Worm (Caenorhabditis elegans): ENCODE measurements around the gene pxd-1.

ce11 chrIII:4039775-4040174 lies 33.8 kb downstream of the pxd-1 start:
- TF ChIP-seq pha-4 (GFP tag; IDR thresholded peaks at IDR 0.05) (no peak), pha-4 (tag; optimal IDR thresholded peaks at IDR 0.05) (no peak), fos-1 (tag; optimal IDR thresholded peaks at IDR 0.05) (no peak), nhr-25 (tag; optimal IDR thresholded peaks at IDR 0.05; ENCODE audit: borderline replicate concordance, insufficient read depth) (no peak), ama-1 (optimal IDR thresholded peaks at IDR 0.05) (no peak), tag-97 (GFP tag; IDR thresholded peaks at IDR 0.05) (no peak), nhr-76 (tag; optimal IDR thresholded peaks at IDR 0.05) (no peak), pqm-1 (tag; optimal IDR thresholded peaks at IDR 0.05) (peak; percentile 99), F44E2.7 (GFP tag; IDR thresholded peaks at IDR 0.05) (no peak)
